Worm (Caenorhabditis elegans): ENCODE results near the gene pfk-1.1.

The pfk-1.1 gene

ce11 chrX:2922602-2923203 is 18.0 kb upstream of the pfk-1.1 start:
- TF ChIP-seq snpc-4 (tag; optimal IDR thresholded peaks at IDR 0.05) (no peak), elt-3 (tag; optimal IDR thresholded peaks at IDR 0.05) (no peak), nhr-77 (tag; optimal IDR thresholded peaks at IDR 0.05) (no peak), ztf-1 (GFP tag; conservative IDR thresholded peaks at IDR 0.05) (no peak), R02D3.7 (tag; optimal IDR thresholded peaks at IDR 0.05) (no peak), nhr-237 (tag; optimal IDR thresholded peaks at IDR 0.05) (no peak), mbf-1 (tag; optimal IDR thresholded peaks at IDR 0.05) (no peak), nhr-25 (tag; optimal IDR thresholded peaks at IDR 0.05) (no peak), C34F6.9 (tag; optimal IDR thresholded peaks at IDR 0.05) (no peak), ceh-82 (tag; optimal IDR thresholded peaks at IDR 0.05) (no peak), Y55F3AM.14 (GFP tag; optimal IDR thresholded peaks at IDR 0.05) (no peak), fos-1 (tag; optimal IDR thresholded peaks at IDR 0.05) (no peak), sma-9 (GFP tag; optimal IDR thresholded peaks at IDR 0.05) (no peak), sma-9 (tag; optimal IDR thresholded peaks at IDR 0.05) (no peak), sma-3 (GFP tag; optimal IDR thresholded peaks at IDR 0.05) (no peak), ama-1 (optimal IDR thresholded peaks at IDR 0.05) (no peak), elt-1 (tag; optimal IDR thresholded peaks at IDR 0.05) (no peak), peb-1 (tag; optimal IDR thresholded peaks at IDR 0.05) (no peak), crh-2 (tag; optimal IDR thresholded peaks at IDR 0.05) (no peak)

- no peak for TF ChIP-seq nhr-21 (tag; optimal IDR thresholded peaks at IDR 0.05)
- TF ChIP-seq nhr-12 (tag; optimal IDR thresholded peaks at IDR 0.05), result no peak
- TF ChIP-seq aly-2 (tag; optimal IDR thresholded peaks at IDR 0.05), result no peak
- no peak for TF ChIP-seq mdl-1 (tag; optimal IDR thresholded peaks at IDR 0.05)
- TF ChIP-seq alr-1 (tag; optimal IDR thresholded peaks at IDR 0.05), result no peak
- TF ChIP-seq nhr-11 (tag; optimal IDR thresholded peaks at IDR 0.05), result no peak
- no peak for TF ChIP-seq sem-4 (tag; optimal IDR thresholded peaks at IDR 0.05)
Observed at ce11 chrX:2923888-2924287, 16.8 kb upstream of the pfk-1.1 start, which contains the start of gene hst-3.2. Gene hst-3.2 (minus strand): TSS chrX:2923988.

- TF ChIP-seq mdl-1 (tag; optimal IDR thresholded peaks at IDR 0.05), result no peak
- TF ChIP-seq skn-1 (tag; optimal IDR thresholded peaks at IDR 0.05), result no peak
- no peak for TF ChIP-seq mab-5 (tag; optimal IDR thresholded peaks at IDR 0.05)
- no peak for TF ChIP-seq zag-1 (tag; optimal IDR thresholded peaks at IDR 0.05)
- no peak for TF ChIP-seq aly-2 (tag; optimal IDR thresholded peaks at IDR 0.05)
- TF ChIP-seq alr-1 (tag; optimal IDR thresholded peaks at IDR 0.05), result no peak
Observed at ce11 chrX:2924438-2924837, 16.2 kb upstream of the pfk-1.1 start.

ce11 chrX:2925950-2926349 is 14.7 kb upstream of the pfk-1.1 start:
- TF ChIP-seq nhr-11 (tag; optimal IDR thresholded peaks at IDR 0.05) (no peak), R02D3.7 (tag; optimal IDR thresholded peaks at IDR 0.05) (no peak), lin-13 (GFP tag; optimal IDR thresholded peaks at IDR 0.05) (no peak), C34F6.9 (tag; optimal IDR thresholded peaks at IDR 0.05) (no peak), mdl-1 (tag; optimal IDR thresholded peaks at IDR 0.05) (no peak), lin-11 (tag; optimal IDR thresholded peaks at IDR 0.05) (no peak), peb-1 (tag; optimal IDR thresholded peaks at IDR 0.05) (no peak), nhr-237 (tag; optimal IDR thresholded peaks at IDR 0.05) (no peak), F13H6.1 (tag; optimal IDR thresholded peaks at IDR 0.05) (no peak), unc-39 (tag; optimal IDR thresholded peaks at IDR 0.05) (no peak), unc-55 (GFP tag; optimal IDR thresholded peaks at IDR 0.05) (no peak), sma-9 (GFP tag; optimal IDR thresholded peaks at IDR 0.05) (no peak), sma-9 (tag; optimal IDR thresholded peaks at IDR 0.05) (no peak), egl-27 (tag; optimal IDR thresholded peaks at IDR 0.05) (no peak), crh-2 (tag; optimal IDR thresholded peaks at IDR 0.05) (no peak), nhr-21 (tag; optimal IDR thresholded peaks at IDR 0.05) (no peak), elt-3 (tag; optimal IDR thresholded peaks at IDR 0.05) (no peak), ceh-82 (tag; optimal IDR thresholded peaks at IDR 0.05) (no peak), fos-1 (tag; optimal IDR thresholded peaks at IDR 0.05) (no peak)

- TF ChIP-seq mab-5 (tag; optimal IDR thresholded peaks at IDR 0.05), result no peak
Observed at ce11 chrX:2927576-2927975, 13.1 kb upstream of the pfk-1.1 start.

Data from whole organism, L2 larva.